Worm (Caenorhabditis elegans) whole organism, L3 larva: Measurements from ENCODE around the gene twk-7.

Experiments used
- R02D3.7 ChIP-seq: fragments of 150-350 bp; optimal IDR thresholded peaks from 2 replicates; lab custom pipeline; 2014; ENCODE audit warnings: missing biosample characterization, missing genetic modification characterization
- ZK546.5 ChIP-seq: sonication (generic microtip); optimal IDR thresholded peaks from 2 replicates; lab custom pipeline; 2017; ENCODE audit warnings: missing biosample characterization, missing genetic modification characterization
- ama-1 ChIP-seq: fragments of 150-350 bp; optimal IDR thresholded peaks from 2 replicates; lab custom pipeline; 2018
- ceh-16 ChIP-seq: sonication (generic microtip); optimal IDR thresholded peaks from 2 replicates; lab custom pipeline; 2017; ENCODE audit warnings: missing biosample characterization, missing genetic modification characterization
- ceh-28 ChIP-seq: fragments of 150-350 bp; optimal IDR thresholded peaks from 2 replicates; lab custom pipeline; 2014; ENCODE audit warnings: missing biosample characterization, missing genetic modification reagents, missing genetic modification characterization
- ceh-82 ChIP-seq: fragments of 150-350 bp; optimal IDR thresholded peaks from 2 replicates; lab custom pipeline; 2014; ENCODE audit warnings: missing biosample characterization, missing genetic modification characterization
- ceh-9 ChIP-seq: sonication (generic microtip); optimal IDR thresholded peaks from 2 replicates; lab custom pipeline; 2018; ENCODE audit warnings: missing biosample characterization, missing genetic modification characterization
- egl-27 ChIP-seq: sonication (generic microtip); optimal IDR thresholded peaks from 4 replicates; lab custom pipeline; 2017; ENCODE audit warnings: missing biosample characterization, missing genetic modification reagents, missing genetic modification characterization
- elt-1 ChIP-seq: fragments of 150-350 bp; optimal IDR thresholded peaks from 2 replicates; lab custom pipeline; 2014; ENCODE audit warnings: missing biosample characterization, missing genetic modification characterization
- elt-2 ChIP-seq: sonication (generic microtip); optimal IDR thresholded peaks from 2 replicates; lab custom pipeline; 2016; ENCODE audit warnings: missing genetic modification reagents, mild to moderate bottlenecking, missing genetic modification characterization, missing compliant biosample characterization
- eor-1 ChIP-seq, 2 experiments: fragments of 150-350 bp; optimal IDR thresholded peaks; 2 replicates each; lab custom pipeline; 2014 to 2018; ENCODE audit warnings: missing biosample characterization in 2 of 2, missing genetic modification characterization in 2 of 2
- fkh-2 ChIP-seq: fragments of 150-350 bp; optimal IDR thresholded peaks from 2 replicates; lab custom pipeline; 2014; ENCODE audit warnings: missing biosample characterization, missing genetic modification reagents, missing genetic modification characterization
- fos-1 ChIP-seq: fragments of 150-350 bp; optimal IDR thresholded peaks from 2 replicates; lab custom pipeline; 2014; ENCODE audit warnings: missing biosample characterization, missing genetic modification characterization
- jun-1 ChIP-seq: fragments of 150-350 bp; optimal IDR thresholded peaks from 2 replicates; lab custom pipeline; 2014; ENCODE audit warnings: missing biosample characterization, missing genetic modification reagents, missing genetic modification characterization
- lin-15B ChIP-seq: fragments of 150-350 bp; optimal IDR thresholded peaks from 2 replicates; lab custom pipeline; 2014; ENCODE audit warnings: missing biosample characterization, missing genetic modification characterization
- lin-39 ChIP-seq: fragments of 150-350 bp; optimal IDR thresholded peaks from 2 replicates; lab custom pipeline; 2018; ENCODE audit warnings: missing biosample characterization, missing genetic modification reagents, missing genetic modification characterization
- mdl-1 ChIP-seq: fragments of 150-350 bp; optimal IDR thresholded peaks from 2 replicates; lab custom pipeline; 2014; ENCODE audit warnings: missing biosample characterization, missing genetic modification characterization
- mml-1 ChIP-seq: fragments of 150-350 bp; sonication (generic microtip); optimal IDR thresholded peaks from 3 replicates; lab custom pipeline; 2014; ENCODE audit warnings: missing biosample characterization, missing genetic modification characterization
- nfya-1 ChIP-seq: sonication (generic microtip); optimal IDR thresholded peaks from 2 replicates; lab custom pipeline; 2017; ENCODE audit warnings: missing genetic modification characterization, mild to moderate bottlenecking, missing compliant biosample characterization, antibody characterized with exemption, moderate library complexity; ENCODE audit not compliant: insufficient read depth
- nhr-237 ChIP-seq: fragments of 150-350 bp; optimal IDR thresholded peaks from 2 replicates; lab custom pipeline; 2014; ENCODE audit warnings: missing biosample characterization, missing genetic modification characterization
- nhr-25 ChIP-seq: sonication (generic microtip); optimal IDR thresholded peaks from 2 replicates; lab custom pipeline; 2017; ENCODE audit warnings: missing biosample characterization, missing genetic modification characterization
- nhr-28 ChIP-seq: fragments of 150-350 bp; optimal IDR thresholded peaks from 2 replicates; lab custom pipeline; 2014; ENCODE audit warnings: missing biosample characterization, missing genetic modification characterization
- nhr-43 ChIP-seq: sonication (generic microtip); optimal IDR thresholded peaks from 2 replicates; lab custom pipeline; 2016; ENCODE audit warnings: mild to moderate bottlenecking, missing genetic modification characterization, missing compliant biosample characterization; ENCODE audit not compliant: poor library complexity, severe bottlenecking
- nhr-67 ChIP-seq: fragments of 150-350 bp; optimal IDR thresholded peaks from 2 replicates; lab custom pipeline; 2014; ENCODE audit warnings: missing biosample characterization, missing genetic modification characterization
- nhr-76 ChIP-seq: fragments of 150-350 bp; sonication (generic microtip); optimal IDR thresholded peaks from 5 replicates; lab custom pipeline; 2014; ENCODE audit warnings: missing biosample characterization, missing genetic modification characterization
- nhr-77 ChIP-seq: fragments of 150-350 bp; optimal IDR thresholded peaks from 2 replicates; lab custom pipeline; 2014; ENCODE audit warnings: missing biosample characterization, missing genetic modification characterization
- pha-4 ChIP-seq: fragments of 150-350 bp; optimal IDR thresholded peaks from 2 replicates; lab custom pipeline; 2014; ENCODE audit warnings: missing biosample characterization, missing genetic modification reagents, missing genetic modification characterization
- pqm-1 ChIP-seq: fragments of 150-350 bp; optimal IDR thresholded peaks from 2 replicates; lab custom pipeline; 2017; ENCODE audit warnings: missing biosample characterization, missing genetic modification characterization, inconsistent platforms
- sea-2 ChIP-seq: fragments of 150-350 bp; sonication (generic microtip); optimal IDR thresholded peaks from 4 replicates; lab custom pipeline; 2014; ENCODE audit warnings: missing biosample characterization, missing genetic modification reagents, missing genetic modification characterization
- skn-1 ChIP-seq: fragments of 150-350 bp; optimal IDR thresholded peaks from 2 replicates; lab custom pipeline; 2014; ENCODE audit warnings: missing biosample characterization, missing genetic modification characterization
- snpc-4 ChIP-seq: fragments of 150-350 bp; optimal IDR thresholded peaks from 2 replicates; lab custom pipeline; 2014; ENCODE audit warnings: missing biosample characterization, missing genetic modification characterization
- tbx-2 ChIP-seq: sonication (generic microtip); optimal IDR thresholded peaks from 2 replicates; lab custom pipeline; 2016; ENCODE audit warnings: mild to moderate bottlenecking, missing genetic modification characterization, missing compliant biosample characterization
- unc-39 ChIP-seq: sonication (generic microtip); optimal IDR thresholded peaks from 4 replicates; lab custom pipeline; 2017; ENCODE audit warnings: missing biosample characterization, missing genetic modification characterization
- unc-62 ChIP-seq: fragments of 150-350 bp; sonication (generic microtip); optimal IDR thresholded peaks from 4 replicates; lab custom pipeline; 2014; ENCODE audit warnings: missing biosample characterization, missing genetic modification reagents, missing genetic modification characterization
- zag-1 ChIP-seq: fragments of 150-350 bp; optimal IDR thresholded peaks from 2 replicates; lab custom pipeline; 2014; ENCODE audit warnings: missing biosample characterization, missing genetic modification characterization
- ztf-11 ChIP-seq: fragments of 150-350 bp; optimal IDR thresholded peaks from 2 replicates; lab custom pipeline; 2014; ENCODE audit warnings: missing biosample characterization, missing genetic modification characterization
- ztf-4 ChIP-seq: fragments of 150-350 bp; optimal IDR thresholded peaks from 2 replicates; lab custom pipeline; 2014; ENCODE audit warnings: missing biosample characterization, missing genetic modification characterization

Gene twk-7

DNA sequence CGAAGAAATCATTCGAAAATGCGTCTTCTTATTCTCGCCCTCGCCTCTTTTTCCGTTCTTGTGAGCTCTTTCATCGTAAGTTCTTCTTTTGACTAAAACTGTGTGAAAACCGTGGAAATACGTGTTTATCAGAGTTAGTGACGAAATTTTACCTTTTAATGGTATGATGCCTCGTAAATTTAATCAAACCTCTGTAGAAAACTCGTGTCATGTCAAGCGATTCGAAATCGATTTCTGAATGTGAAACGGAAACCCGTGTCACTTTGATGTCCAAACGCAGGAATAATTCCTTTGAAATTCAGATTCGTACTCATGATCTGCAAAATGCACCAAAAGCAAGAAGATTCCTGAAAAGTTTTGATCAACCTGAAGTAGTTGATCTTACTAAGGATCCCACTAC lies 5.0 kb upstream of the twk-7 start, which contains the start of gene F22B7.3:
TSS of gene F22B7.3 (plus strand) at position 301 of the 400 bp plus-strand sequence.
- no peak for TF ChIP-seq ZK546.5
- no peak for TF ChIP-seq unc-39 (tag; lab: Kevin White, UChicago)
- TF ChIP-seq egl-27 (tag; lab: Kevin White, UChicago): no peak
- no peak for TF ChIP-seq mdl-1
- TF ChIP-seq zag-1 (tag; lab: Kevin White, UChicago): no peak
- no peak for TF ChIP-seq elt-1 (tag; lab: Kevin White, UChicago)
- TF ChIP-seq R02D3.7 (tag; lab: Kevin White, UChicago): no peak
- TF ChIP-seq nhr-237: no peak
- no peak for TF ChIP-seq nhr-77 (tag; lab: Kevin White, UChicago)
- TF ChIP-seq ztf-11 (tag; lab: Kevin White, UChicago): no peak
- no peak for TF ChIP-seq fos-1 (tag; lab: Kevin White, UChicago)
- no peak for TF ChIP-seq skn-1 (tag; lab: Kevin White, UChicago)
- TF ChIP-seq jun-1: no peak
- TF ChIP-seq unc-62: no peak
- TF ChIP-seq mml-1 (tag; lab: Kevin White, UChicago): no peak
- TF ChIP-seq ceh-16 (tag; lab: Kevin White, UChicago): no peak
- no peak for TF ChIP-seq ama-1 (lab: Kevin White, UChicago)

- TF ChIP-seq nhr-67 (tag; lab: Kevin White, UChicago) (no peak), ceh-82 (tag; lab: Kevin White, UChicago) (no peak), sea-2 (GFP tag; lab: Kevin White, UChicago) (no peak), eor-1 (tag; optimal IDR thresholded peaks at IDR 0.05; lab: Kevin White, UChicago) (no peak), elt-2 (tag; lab: Kevin White, UChicago) (peak; percentile 12), nhr-43 (tag; lab: Kevin White, UChicago) (peak; percentile 40)
Observed at ce11 chrIII:8646021-8646420, 2.5 kb upstream of the twk-7 start.

DNA sequence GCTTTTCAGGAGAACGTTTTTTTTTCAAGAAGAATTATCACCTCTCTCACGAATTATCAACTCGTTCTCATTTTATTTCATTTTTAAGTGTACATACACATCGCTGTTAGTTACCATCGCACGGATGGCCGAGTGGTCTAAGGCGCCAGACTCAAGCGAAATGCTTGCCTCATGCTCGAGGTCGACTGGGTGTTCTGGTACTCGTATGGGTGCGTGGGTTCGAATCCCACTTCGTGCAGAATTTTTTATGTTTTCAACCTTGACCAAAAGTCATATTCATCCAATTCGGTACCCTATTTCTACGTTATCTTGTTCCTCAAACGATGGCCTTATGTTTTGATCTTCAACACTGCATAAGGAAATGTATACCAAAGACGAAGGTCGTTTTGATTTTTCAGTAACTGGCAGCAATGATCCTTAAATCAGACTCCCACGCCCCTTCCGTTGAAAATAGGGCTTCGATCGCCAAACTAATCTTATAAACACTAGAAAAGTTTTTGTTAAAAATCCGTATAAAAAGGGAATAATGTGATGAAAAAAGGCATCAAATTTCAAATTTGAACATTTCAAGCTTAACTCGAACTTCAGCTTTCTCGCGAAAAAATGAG lies 4.2 kb downstream of the twk-7 start, which contains the start of gene fip-1:
TSS of gene fip-1 (plus strand) at position 558 of the 608 bp plus-strand sequence.
- TF ChIP-seq ceh-9 (tag; lab: Kevin White, UChicago) (no peak), nhr-28 (tag; lab: Kevin White, UChicago) (no peak), nhr-25 (tag; lab: Kevin White, UChicago) (no peak), nfya-1 (tag; lab: Kevin White, UChicago) (no peak), fkh-2 (tag; lab: Kevin White, UChicago) (no peak), ceh-82 (tag; lab: Kevin White, UChicago) (no peak), jun-1 (no peak), nhr-237 (no peak), pha-4 (no peak), sea-2 (GFP tag; lab: Kevin White, UChicago) (no peak), skn-1 (tag; lab: Kevin White, UChicago) (no peak), nhr-43 (tag; lab: Kevin White, UChicago) (peak; percentile 9), nhr-76 (tag; lab: Kevin White, UChicago) (no peak), ceh-28 (tag; lab: Kevin White, UChicago) (no peak), ama-1 (lab: Kevin White, UChicago) (no peak), snpc-4 (no peak), tbx-2 (tag; lab: Kevin White, UChicago) (no peak), ztf-4 (tag; lab: Kevin White, UChicago) (no peak), unc-62 (no peak), ZK546.5 (no peak), pqm-1 (tag; lab: Kevin White, UChicago) (peak; percentile 9), elt-2 (tag; lab: Kevin White, UChicago) (peak; percentile 20), mdl-1 (no peak), R02D3.7 (tag; lab: Kevin White, UChicago) (no peak), egl-27 (tag; lab: Kevin White, UChicago) (no peak)

DNA sequence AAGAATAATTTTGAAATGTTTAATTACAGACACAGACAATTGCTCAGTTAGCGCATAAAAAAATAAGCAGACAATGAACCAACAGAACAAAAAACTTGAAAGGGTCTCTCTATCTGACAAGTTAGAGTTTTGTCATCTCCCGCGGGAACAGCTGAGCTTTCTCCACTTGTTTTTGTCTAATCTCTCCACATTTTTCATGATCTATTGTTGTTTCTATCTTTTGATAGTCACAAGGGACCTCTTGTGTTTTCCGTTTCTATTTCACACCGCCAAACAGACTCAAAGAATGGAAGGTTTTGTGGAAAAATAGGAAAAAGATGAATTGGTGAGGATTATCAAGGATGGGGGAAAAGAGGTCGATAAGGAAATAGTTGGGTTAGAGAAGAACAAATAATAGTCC lies 6.7 kb downstream of the twk-7 start:
- TF ChIP-seq lin-39 (tag; lab: Kevin White, UChicago) (peak; percentile 47), ceh-82 (tag; lab: Kevin White, UChicago) (no peak), unc-62 (peak; percentile 28), snpc-4 (no peak), unc-39 (tag; lab: Kevin White, UChicago) (no peak), lin-15B (tag; lab: Kevin White, UChicago) (no peak), ceh-28 (tag; lab: Kevin White, UChicago) (no peak), nfya-1 (tag; lab: Kevin White, UChicago) (peak; percentile 45)
- TF ChIP-seq, all 47 proteins: peak for 3
